Fruit fly (Drosophila melanogaster) whole organism, embryonic: ENCODE measurements around the gene Kmn2.

ENCODE experiments used
- ATbp ChIP-seq: fragments of 200-800 bp; sonication (Bioruptor generic); optimal IDR thresholded peaks from 2 replicates; lab custom pipeline; 2017; ENCODE audit warnings: missing biosample characterization, mild to moderate bottlenecking, missing genetic modification characterization, missing genetic modification reagents
- Abd-B ChIP-seq: fragments of 200-800 bp; sonication (Bioruptor generic); optimal IDR thresholded peaks from 2 replicates; lab custom pipeline; 2018; ENCODE audit warnings: missing biosample characterization, mild to moderate bottlenecking, missing genetic modification characterization, moderate library complexity
- Ada2b ChIP-seq: fragments of 200-800 bp; sonication (Bioruptor generic); IDR thresholded peaks from 2 replicates; pipeline ENCODE4 v1.3.6; 2022; ENCODE audit warnings: missing biosample characterization, missing genetic modification characterization
- CG10209 ChIP-seq: fragments of 200-800 bp; sonication (Bioruptor generic); optimal IDR thresholded peaks from 3 replicates; lab custom pipeline; 2017; ENCODE audit warnings: missing biosample characterization, mild to moderate bottlenecking, missing genetic modification characterization, missing genetic modification reagents
- CG10979 ChIP-seq: fragments of 200-800 bp; sonication (Bioruptor generic); optimal IDR thresholded peaks from 2 replicates; lab custom pipeline; 2018; ENCODE audit warnings: missing biosample characterization, mild to moderate bottlenecking, missing genetic modification characterization, moderate library complexity
- CG11504 ChIP-seq: fragments of 200-800 bp; sonication (Bioruptor generic); optimal IDR thresholded peaks from 3 replicates; lab custom pipeline; 2019; ENCODE audit warnings: missing biosample characterization, mild to moderate bottlenecking, missing genetic modification characterization, moderate library complexity
- CG12104 ChIP-seq: fragments of 200-800 bp; sonication (Bioruptor generic); optimal IDR thresholded peaks from 3 replicates; lab custom pipeline; 2016; ENCODE audit warnings: missing biosample characterization, missing genetic modification characterization
- CG1233 ChIP-seq: fragments of 200-800 bp; sonication (Bioruptor generic); optimal IDR thresholded peaks from 4 replicates; lab custom pipeline; 2018; ENCODE audit warnings: missing biosample characterization, mild to moderate bottlenecking, missing genetic modification characterization
- CG12744 ChIP-seq: fragments of 200-800 bp; sonication (Bioruptor generic); optimal IDR thresholded peaks from 2 replicates; lab custom pipeline; 2016; ENCODE audit warnings: missing biosample characterization, missing genetic modification characterization
- CG13775 ChIP-seq: fragments of 200-800 bp; sonication (Bioruptor generic); optimal IDR thresholded peaks from 3 replicates; lab custom pipeline; 2017; ENCODE audit warnings: missing biosample characterization, mild to moderate bottlenecking, missing genetic modification characterization
- CG16815 ChIP-seq: fragments of 200-800 bp; sonication (Bioruptor generic); optimal IDR thresholded peaks from 3 replicates; lab custom pipeline; 2017; ENCODE audit warnings: missing biosample characterization, mild to moderate bottlenecking, missing genetic modification characterization
- CG2116 ChIP-seq: fragments of 200-800 bp; sonication (Bioruptor generic); optimal IDR thresholded peaks from 3 replicates; lab custom pipeline; 2018; ENCODE audit warnings: missing biosample characterization, mild to moderate bottlenecking, missing genetic modification characterization
- CG30431 ChIP-seq: fragments of 200-800 bp; sonication (Bioruptor generic); optimal IDR thresholded peaks from 2 replicates; lab custom pipeline; 2017; ENCODE audit warnings: missing biosample characterization, missing genetic modification characterization
- CG32772 ChIP-seq: fragments of 200-800 bp; sonication (Bioruptor generic); IDR thresholded peaks from 2 replicates; pipeline ENCODE4 v1.3.6; 2022; ENCODE audit warnings: missing biosample characterization, missing genetic modification characterization
- CG33557 ChIP-seq: fragments of 200-800 bp; sonication (Bioruptor generic); optimal IDR thresholded peaks from 2 replicates; lab custom pipeline; 2019; ENCODE audit warnings: missing biosample characterization, mild to moderate bottlenecking, missing genetic modification characterization, moderate library complexity
- CG3838 ChIP-seq: fragments of 200-800 bp; sonication (Bioruptor generic); optimal IDR thresholded peaks from 3 replicates; lab custom pipeline; 2016; ENCODE audit warnings: missing biosample characterization, missing genetic modification characterization
- CG4424 ChIP-seq: fragments of 200-800 bp; sonication (Bioruptor generic); optimal IDR thresholded peaks from 3 replicates; lab custom pipeline; 2016; ENCODE audit warnings: missing biosample characterization, missing genetic modification characterization
- CG5180 ChIP-seq: fragments of 200-800 bp; sonication (Bioruptor generic); optimal IDR thresholded peaks from 3 replicates; lab custom pipeline; 2017; ENCODE audit warnings: missing biosample characterization, missing genetic modification characterization, mild to moderate bottlenecking, moderate library complexity, missing genetic modification reagents
- CG5245 ChIP-seq: fragments of 200-800 bp; sonication (Bioruptor generic); optimal IDR thresholded peaks from 3 replicates; lab custom pipeline; 2016; ENCODE audit warnings: missing biosample characterization, missing genetic modification characterization
- CG6689 ChIP-seq: fragments of 200-800 bp; sonication (Bioruptor generic); IDR thresholded peaks from 2 replicates; pipeline ENCODE4 v1.3.6; 2022; ENCODE audit warnings: missing biosample characterization, missing genetic modification characterization
- CG8281 ChIP-seq: fragments of 200-800 bp; sonication (Bioruptor generic); optimal IDR thresholded peaks from 2 replicates; lab custom pipeline; 2018; ENCODE audit warnings: missing biosample characterization, mild to moderate bottlenecking, missing genetic modification characterization, moderate library complexity
- CG8478 ChIP-seq: fragments of >200 bp; optimal IDR thresholded peaks from 2 replicates; lab custom pipeline; 2018
- CG9437 ChIP-seq: fragments of 200-800 bp; sonication (Bioruptor generic); optimal IDR thresholded peaks from 2 replicates; lab custom pipeline; 2018; ENCODE audit warnings: missing biosample characterization, mild to moderate bottlenecking, missing genetic modification characterization
- CG9727 ChIP-seq: fragments of 200-800 bp; sonication (Bioruptor generic); optimal IDR thresholded peaks from 3 replicates; lab custom pipeline; 2017; ENCODE audit warnings: missing biosample characterization, mild to moderate bottlenecking, missing genetic modification characterization
- Dad ChIP-seq: fragments of 200-800 bp; sonication (Bioruptor generic); optimal IDR thresholded peaks from 3 replicates; lab custom pipeline; 2016; ENCODE audit warnings: missing biosample characterization, missing genetic modification characterization
- Gug ChIP-seq: fragments of 200-800 bp; sonication (Bioruptor generic); IDR thresholded peaks from 4 replicates; pipeline ENCODE4 v1.3.6; 2022; ENCODE audit warnings: missing biosample characterization, missing genetic modification characterization
- H15 ChIP-seq: fragments of 200-800 bp; sonication (Bioruptor generic); IDR thresholded peaks from 3 replicates; pipeline ENCODE4 v1.3.6; 2022; ENCODE audit warnings: missing biosample characterization, missing genetic modification characterization
- Max ChIP-seq: fragments of 200-800 bp; sonication (Bioruptor generic); optimal IDR thresholded peaks from 2 replicates; lab custom pipeline; 2016; ENCODE audit warnings: missing biosample characterization, mild to moderate bottlenecking, missing genetic modification characterization
- Nf-YC ChIP-seq: fragments of 200-800 bp; optimal IDR thresholded peaks from 3 replicates; lab custom pipeline; 2019; ENCODE audit warnings: missing biosample characterization, mild to moderate bottlenecking, missing genetic modification characterization, moderate library complexity
- Side ChIP-seq: fragments of 200-800 bp; sonication (Bioruptor generic); optimal IDR thresholded peaks from 2 replicates; lab custom pipeline; 2016; ENCODE audit warnings: missing biosample characterization, missing genetic modification characterization
- Sox100B ChIP-seq: fragments of 200-800 bp; sonication (Bioruptor generic); optimal IDR thresholded peaks from 3 replicates; lab custom pipeline; 2018; ENCODE audit warnings: missing biosample characterization, mild to moderate bottlenecking, missing genetic modification characterization
- Sox102F ChIP-seq: fragments of 200-800 bp; sonication (Bioruptor generic); optimal IDR thresholded peaks from 2 replicates; lab custom pipeline; 2018; ENCODE audit warnings: missing biosample characterization, mild to moderate bottlenecking, missing genetic modification characterization, moderate library complexity
- Taf1 ChIP-seq: fragments of 200-800 bp; sonication (Bioruptor generic); IDR thresholded peaks from 2 replicates; pipeline ENCODE4 v1.3.6; 2022; ENCODE audit warnings: missing biosample characterization, missing genetic modification characterization
- Usf ChIP-seq: fragments of 200-800 bp; sonication (Bioruptor generic); optimal IDR thresholded peaks from 2 replicates; lab custom pipeline; 2017; ENCODE audit warnings: missing genotype, missing biosample characterization, missing genetic modification characterization
- cato ChIP-seq: fragments of 200-800 bp; sonication (Bioruptor generic); optimal IDR thresholded peaks from 2 replicates; lab custom pipeline; 2016; ENCODE audit warnings: missing biosample characterization, missing genetic modification characterization, borderline replicate concordance
- croc ChIP-seq: fragments of 200-800 bp; sonication (Bioruptor generic); conservative IDR thresholded peaks from 3 replicates; pipeline ENCODE4 v1.3.6; 2022; ENCODE audit warnings: missing biosample characterization, missing genetic modification characterization
- exex ChIP-seq: fragments of 200-800 bp; sonication (Bioruptor generic); optimal IDR thresholded peaks from 4 replicates; lab custom pipeline; 2018; ENCODE audit warnings: missing biosample characterization, mild to moderate bottlenecking, missing genetic modification characterization, moderate library complexity
- gsb-n ChIP-seq: fragments of 200-800 bp; sonication (Bioruptor generic); optimal IDR thresholded peaks from 3 replicates; lab custom pipeline; 2018; ENCODE audit warnings: missing biosample characterization, mild to moderate bottlenecking, missing genetic modification characterization
- kay ChIP-seq: fragments of 200-800 bp; sonication (Bioruptor generic); optimal IDR thresholded peaks from 2 replicates; lab custom pipeline; 2016; ENCODE audit warnings: missing biosample characterization, missing genetic modification characterization
- lab ChIP-seq: fragments of 200-800 bp; sonication (Bioruptor generic); optimal IDR thresholded peaks from 3 replicates; lab custom pipeline; 2017; ENCODE audit warnings: missing biosample characterization, missing genetic modification characterization, mild to moderate bottlenecking, moderate library complexity, missing genetic modification reagents
- lov ChIP-seq, 2 experiments: fragments of 200-800 bp in 1 of 2; fragments of >200 bp in 1 of 2; sonication (Bioruptor generic) in 1 of 2; IDR thresholded peaks in 1 of 2; optimal IDR thresholded peaks in 1 of 2; 2 replicates in 1 of 2; 3 replicates in 1 of 2; pipeline versions ENCODE4 v1.3.6 to Lab custom; 2017 to 2022; ENCODE audit warnings: missing biosample characterization in 1 of 2, missing genetic modification characterization in 1 of 2
- pzg ChIP-seq: fragments of 200-800 bp; sonication (Bioruptor generic); optimal IDR thresholded peaks from 3 replicates; lab custom pipeline; 2018; ENCODE audit warnings: missing biosample characterization, mild to moderate bottlenecking, missing genetic modification characterization, moderate library complexity
- row ChIP-seq: fragments of 200-800 bp; sonication (Bioruptor generic); IDR thresholded peaks from 3 replicates; pipeline ENCODE4 v1.3.6; 2022; ENCODE audit warnings: missing biosample characterization, missing genetic modification characterization
- tap ChIP-seq: fragments of 200-800 bp; optimal IDR thresholded peaks from 3 replicates; lab custom pipeline; 2019; ENCODE audit warnings: missing biosample characterization, mild to moderate bottlenecking, missing genetic modification characterization, moderate library complexity
- tin ChIP-seq: fragments of 200-800 bp; sonication (Bioruptor generic); optimal IDR thresholded peaks from 3 replicates; lab custom pipeline; 2016; ENCODE audit warnings: missing biosample characterization, missing genetic modification characterization
- trem ChIP-seq: fragments of 200-800 bp; optimal IDR thresholded peaks from 3 replicates; lab custom pipeline; 2019; ENCODE audit warnings: missing biosample characterization, mild to moderate bottlenecking, missing genetic modification characterization, moderate library complexity
- twi ChIP-seq: fragments of 200-800 bp; optimal IDR thresholded peaks from 2 replicates; lab custom pipeline; 2019; ENCODE audit warnings: missing biosample characterization, mild to moderate bottlenecking, missing genetic modification characterization, moderate library complexity
- zfh1 ChIP-seq: fragments of 200-800 bp; sonication (Bioruptor generic); IDR thresholded peaks from 3 replicates; pipeline ENCODE4 v1.3.6; 2022; ENCODE audit warnings: missing biosample characterization, missing genetic modification characterization

The Kmn2 gene

DNA sequence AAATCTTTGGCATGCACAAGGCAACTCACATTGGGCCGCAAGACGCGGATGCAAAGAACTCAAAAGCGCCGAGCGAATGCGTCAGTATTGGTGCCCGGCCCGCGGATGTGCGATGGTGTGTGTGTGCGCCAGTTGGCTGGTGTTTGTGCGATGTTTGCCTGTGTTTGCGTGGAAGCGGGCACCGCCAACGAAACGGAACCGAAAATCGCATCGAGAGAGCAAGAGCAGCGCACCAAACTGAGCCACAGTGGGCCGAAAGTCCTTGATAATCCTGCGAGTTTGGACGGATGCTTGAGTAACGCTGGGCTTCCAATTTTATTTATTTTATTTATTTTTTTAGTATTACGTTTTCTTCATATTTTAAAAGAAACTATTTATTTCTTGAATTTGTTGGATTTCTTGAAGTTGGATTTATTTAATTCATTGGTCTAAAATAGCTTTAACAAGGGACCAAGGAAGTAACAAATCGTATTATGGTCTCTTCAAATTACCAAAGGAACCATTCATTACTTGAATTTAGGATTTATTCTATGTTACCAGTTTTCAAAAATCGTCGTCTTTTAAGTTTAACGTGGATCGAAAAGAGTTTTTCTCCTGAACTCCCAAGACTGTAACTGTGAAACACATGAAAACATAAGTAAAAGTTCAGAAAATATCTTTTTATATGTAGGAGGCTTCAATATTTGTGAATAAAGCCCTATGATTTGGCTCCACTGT, 38.2 kb downstream of the Kmn2 start (continued):
- TF ChIP-seq CG12104 (GFP tag; lab: Kevin White, UChicago) (peak; percentile 40), Max (GFP tag; lab: Kevin White, UChicago) (peak; percentile 20), CG9727 (peak; percentile 82), Sox102F (GFP tag; lab: Kevin White, UChicago) (peak; percentile 48), H15 (GFP tag; lab: Robert Waterston, UW) (peak; percentile 49; the same call in 1 of the 3 replicates), CG1233 (GFP tag; lab: Kevin White, UChicago) (peak; percentile 52), CG3838 (no peak), row (peak; percentile 37; the same call in 2 of the 3 replicates), Side (no peak), CG10979 (peak; percentile 79), CG32772 (GFP tag; lab: Robert Waterston, UW) (peak; percentile 46), Sox100B (GFP tag; lab: Kevin White, UChicago) (peak; percentile 81), ATbp (GFP tag; lab: Kevin White, UChicago) (peak; percentile 55), pzg (GFP tag; lab: Kevin White, UChicago) (no peak), Usf (GFP tag; lab: Kevin White, UChicago) (peak; percentile 62), CG9437 (GFP tag; lab: Kevin White, UChicago) (peak; percentile 76), kay (GFP tag; lab: Kevin White, UChicago) (peak; percentile 29), CG12744 (no peak), CG5180 (GFP tag; lab: Kevin White, UChicago) (peak; percentile 94), tap (no peak), gsb-n (tag; lab: Kevin White, UChicago) (peak; percentile 29), lov (optimal IDR thresholded peaks at IDR 0.05; lab: Kevin White, UChicago) (no peak), lov (GFP tag; IDR thresholded peaks at IDR 0.05; lab: Robert Waterston, UW) (0 out of 3 replicates have a peak, but pooled peaks have one; percentile 5), twi (tag; lab: Kevin White, UChicago) (peak; percentile 31), CG4424 (GFP tag; lab: Kevin White, UChicago) (peak; percentile 76), CG6689 (GFP tag; lab: Robert Waterston, UW) (peak; percentile 40), Taf1 (GFP tag; lab: Robert Waterston, UW) (no peak), CG8281 (tag; lab: Kevin White, UChicago) (no peak), CG11504 (tag; lab: Kevin White, UChicago) (peak; percentile 63), croc (peak; percentile 61; the same call in 2 of the 3 replicates), CG10209 (GFP tag; lab: Kevin White, UChicago) (peak; percentile 40), CG2116 (GFP tag; lab: Kevin White, UChicago) (peak; percentile 25), zfh1 (GFP tag; lab: Robert Waterston, UW) (peak; percentile 57; the same call in 1 of the 3 replicates), Nf-YC (peak; percentile 79), Abd-B (GFP tag; lab: Kevin White, UChicago) (peak; percentile 51), tin (GFP tag; lab: Kevin White, UChicago) (peak; percentile 59), Ada2b (GFP tag; lab: Robert Waterston, UW) (0 out of 2 replicates have a peak, but pooled peaks have one; percentile 2), CG33557 (GFP tag; lab: Kevin White, UChicago) (peak; percentile 72), cato (GFP tag; lab: Kevin White, UChicago) (peak; percentile 42), CG5245 (GFP tag; lab: Kevin White, UChicago) (no peak), CG13775 (GFP tag; lab: Kevin White, UChicago) (peak; percentile 66), Dad (GFP tag; lab: Kevin White, UChicago) (no peak), Gug (peak; percentile 9; the same call in 1 of the 4 replicates), CG30431 (GFP tag; lab: Kevin White, UChicago) (peak; percentile 51), CG16815 (GFP tag; lab: Kevin White, UChicago) (peak; percentile 71), CG8478 (lab: Kevin White, UChicago) (peak; percentile 72), lab (GFP tag; lab: Kevin White, UChicago) (no peak), trem (peak; percentile 43), exex (no peak)
